Worm (Caenorhabditis elegans) whole organism, late embryonic: ENCODE measurements around the gene ZK970.8.

Experiments
- C08G9.2 ChIP-seq: sonication (generic microtip); optimal IDR thresholded peaks from 2 replicates; lab custom pipeline; 2016; ENCODE audit warnings: mild to moderate bottlenecking, missing genetic modification characterization, moderate library complexity, missing compliant biosample characterization
- F13H6.1 ChIP-seq: sonication (generic microtip); optimal IDR thresholded peaks from 2 replicates; lab custom pipeline; 2016; ENCODE audit warnings: missing genetic modification characterization, missing compliant biosample characterization
- K02D7.2 ChIP-seq: sonication (generic microtip); optimal IDR thresholded peaks from 2 replicates; lab custom pipeline; 2017; ENCODE audit warnings: mild to moderate bottlenecking, missing genetic modification characterization, missing compliant biosample characterization
- T23F11.4 ChIP-seq: fragments of 200-800 bp; sonication (Bioruptor generic); optimal IDR thresholded peaks from 2 replicates; lab custom pipeline; 2018; ENCODE audit warnings: mild to moderate bottlenecking, missing genetic modification characterization, missing compliant biosample characterization
- ceh-14 ChIP-seq: sonication (generic microtip); optimal IDR thresholded peaks from 2 replicates; lab custom pipeline; 2016; ENCODE audit warnings: missing genotype, missing genetic modification characterization, missing compliant biosample characterization
- ceh-22 ChIP-seq: sonication (generic microtip); optimal IDR thresholded peaks from 2 replicates; lab custom pipeline; 2017; ENCODE audit warnings: missing biosample characterization, missing genetic modification characterization
- ceh-24 ChIP-seq: sonication (generic microtip); optimal IDR thresholded peaks from 2 replicates; lab custom pipeline; 2016; ENCODE audit warnings: mild to moderate bottlenecking, missing genetic modification characterization, missing compliant biosample characterization
- ceh-31 ChIP-seq: sonication (generic microtip); optimal IDR thresholded peaks from 2 replicates; lab custom pipeline; 2016; ENCODE audit warnings: missing genetic modification characterization, missing compliant biosample characterization
- ceh-9 ChIP-seq: sonication (generic microtip); optimal IDR thresholded peaks from 2 replicates; lab custom pipeline; 2016; ENCODE audit warnings: mild to moderate bottlenecking, missing genetic modification characterization, inconsistent platforms, missing compliant biosample characterization
- che-1 ChIP-seq: sonication (generic microtip); optimal IDR thresholded peaks from 2 replicates; lab custom pipeline; 2016; ENCODE audit warnings: mild to moderate bottlenecking, missing genetic modification characterization, missing compliant biosample characterization
- dve-1 ChIP-seq: sonication (generic microtip); optimal IDR thresholded peaks from 2 replicates; lab custom pipeline; 2017; ENCODE audit warnings: antibody characterized with exemption, mild to moderate bottlenecking, missing genetic modification characterization, missing compliant biosample characterization
- elt-2 ChIP-seq: sonication (generic microtip); optimal IDR thresholded peaks from 2 replicates; lab custom pipeline; 2016; ENCODE audit warnings: missing genetic modification reagents, missing genetic modification characterization, missing compliant biosample characterization
- eyg-1 ChIP-seq: sonication (generic microtip); optimal IDR thresholded peaks from 2 replicates; lab custom pipeline; 2016; ENCODE audit warnings: missing genotype, missing genetic modification characterization, missing compliant biosample characterization
- fkh-10 ChIP-seq: fragments of 150-350 bp; optimal IDR thresholded peaks from 2 replicates; lab custom pipeline; 2014; ENCODE audit warnings: missing biosample characterization, missing genetic modification reagents, missing genetic modification characterization
- hlh-15 ChIP-seq: sonication (generic microtip); optimal IDR thresholded peaks from 2 replicates; lab custom pipeline; 2016; ENCODE audit warnings: missing genetic modification characterization, missing compliant biosample characterization
- madf-2 ChIP-seq: sonication (generic microtip); optimal IDR thresholded peaks from 2 replicates; lab custom pipeline; 2017; ENCODE audit warnings: missing genetic modification characterization, missing compliant biosample characterization
- mec-3 ChIP-seq: sonication (generic microtip); optimal IDR thresholded peaks from 2 replicates; lab custom pipeline; 2016; ENCODE audit warnings: borderline replicate concordance, missing genetic modification characterization, missing compliant biosample characterization
- nhr-11 ChIP-seq: fragments of 150-350 bp; optimal IDR thresholded peaks from 2 replicates; lab custom pipeline; 2014; ENCODE audit warnings: missing biosample characterization, missing genetic modification characterization
- nhr-232 ChIP-seq: sonication (generic microtip); optimal IDR thresholded peaks from 2 replicates; lab custom pipeline; 2016; ENCODE audit warnings: missing genetic modification characterization, missing compliant biosample characterization
- odd-2 ChIP-seq: sonication (generic microtip); optimal IDR thresholded peaks from 2 replicates; lab custom pipeline; 2017; ENCODE audit warnings: antibody characterized with exemption, mild to moderate bottlenecking, missing genetic modification characterization, missing compliant biosample characterization
- pag-3 ChIP-seq: sonication (generic microtip); optimal IDR thresholded peaks from 2 replicates; lab custom pipeline; 2016; ENCODE audit warnings: missing compliant biosample characterization, missing genetic modification characterization, borderline replicate concordance
- pax-1 ChIP-seq: fragments of 150-350 bp; optimal IDR thresholded peaks from 2 replicates; lab custom pipeline; 2014; ENCODE audit warnings: missing biosample characterization, missing genetic modification characterization
- pha-2 ChIP-seq: sonication (generic microtip); optimal IDR thresholded peaks from 2 replicates; lab custom pipeline; 2017; ENCODE audit warnings: mild to moderate bottlenecking, missing genetic modification characterization, missing compliant biosample characterization
- pha-4 ChIP-seq: fragments of 150-350 bp; optimal IDR thresholded peaks from 2 replicates; lab custom pipeline; 2018; ENCODE audit warnings: missing biosample characterization, missing genetic modification reagents, missing genetic modification characterization
- pros-1 ChIP-seq: fragments of 150-350 bp; optimal IDR thresholded peaks from 2 replicates; lab custom pipeline; 2014; ENCODE audit warnings: missing biosample characterization, missing genetic modification reagents, missing genetic modification characterization
- rnt-1 ChIP-seq: sonication (generic microtip); optimal IDR thresholded peaks from 2 replicates; lab custom pipeline; 2016; ENCODE audit warnings: missing genetic modification characterization, missing compliant biosample characterization
- sox-2 ChIP-seq: fragments of 200-800 bp; sonication (Bioruptor generic); IDR thresholded peaks from 2 replicates; pipeline ENCODE4 v1.3.6; 2022; ENCODE audit warnings: missing genetic modification reagents, missing genetic modification characterization, missing compliant biosample characterization
- sox-4 ChIP-seq: sonication (generic microtip); optimal IDR thresholded peaks from 2 replicates; lab custom pipeline; 2017; ENCODE audit warnings: mild to moderate bottlenecking, missing genetic modification characterization, inconsistent platforms, missing compliant biosample characterization
- syd-9 ChIP-seq: sonication (generic microtip); optimal IDR thresholded peaks from 2 replicates; lab custom pipeline; 2016; ENCODE audit warnings: mild to moderate bottlenecking, missing genetic modification characterization, moderate library complexity, missing compliant biosample characterization
- tbx-7 ChIP-seq: sonication (generic microtip); optimal IDR thresholded peaks from 2 replicates; lab custom pipeline; 2016; ENCODE audit warnings: missing genotype, missing genetic modification characterization, missing compliant biosample characterization
- ttx-3 ChIP-seq: sonication (generic microtip); optimal IDR thresholded peaks from 2 replicates; lab custom pipeline; 2016; ENCODE audit warnings: missing genetic modification reagents, missing genetic modification characterization, missing compliant biosample characterization
- unc-3 ChIP-seq, 2 experiments: fragments of 200-800 bp in 1 of 2; sonication (Bioruptor generic) in 1 of 2; sonication (generic microtip) in 1 of 2; conservative IDR thresholded peaks in 1 of 2; optimal IDR thresholded peaks in 1 of 2; 2 replicates each; pipeline versions ENCODE4 v1.3.6 to Lab custom; 2016 to 2022; ENCODE audit warnings: missing compliant biosample characterization in 2 of 2, missing genetic modification characterization in 2 of 2, missing genetic modification reagents in 1 of 2
- unc-42 ChIP-seq: sonication (generic microtip); optimal IDR thresholded peaks from 2 replicates; lab custom pipeline; 2016; ENCODE audit warnings: missing genotype, missing genetic modification characterization, missing compliant biosample characterization
- unc-86 ChIP-seq: sonication (generic microtip); optimal IDR thresholded peaks from 2 replicates; lab custom pipeline; 2016; ENCODE audit warnings: missing genetic modification characterization, missing compliant biosample characterization
- ztf-16 ChIP-seq: sonication (generic microtip); optimal IDR thresholded peaks from 2 replicates; lab custom pipeline; 2017; ENCODE audit warnings: missing genetic modification characterization, missing compliant biosample characterization

Gene ZK970.8

DNA sequence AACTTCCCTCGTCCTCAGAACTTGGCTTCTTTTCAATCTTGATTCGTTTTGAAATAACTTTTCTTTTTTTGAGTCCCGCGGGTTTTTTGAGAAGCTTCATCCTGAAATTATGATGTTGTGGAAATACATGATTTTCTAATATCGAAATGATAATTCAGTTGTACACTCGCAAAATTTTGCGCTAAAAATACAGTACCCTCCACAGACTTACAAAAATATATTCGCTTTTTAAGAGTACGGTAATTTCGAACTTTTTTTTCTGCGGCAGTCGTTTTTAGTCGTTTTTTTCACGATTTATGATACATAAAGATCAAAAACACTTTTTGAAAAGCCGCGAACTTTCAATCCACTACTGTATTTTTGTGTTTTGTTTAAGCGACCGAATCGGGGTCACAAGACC lies 35.6 kb downstream of the ZK970.8 start, which contains the start of gene pro-2:
Gene pro-2, minus strand, starts transcription at position 101 of the 400 bp plus-strand sequence.
- TF ChIP-seq ttx-3 (tag; lab: Kevin White, UChicago): no peak
- TF ChIP-seq ceh-9 (tag; lab: Kevin White, UChicago): no peak
- no peak for TF ChIP-seq sox-2 (GFP tag; lab: Robert Waterston, UW)
- no peak for TF ChIP-seq ceh-24 (tag; lab: Kevin White, UChicago)
- TF ChIP-seq hlh-15: no peak
- no peak for TF ChIP-seq K02D7.2 (tag; lab: Kevin White, UChicago)
- no peak for TF ChIP-seq tbx-7 (tag; lab: Kevin White, UChicago)
- TF ChIP-seq pax-1 (tag; lab: Kevin White, UChicago): no peak
- no peak for TF ChIP-seq ztf-16 (tag; lab: Kevin White, UChicago)
- TF ChIP-seq ceh-31 (tag; lab: Kevin White, UChicago): no peak
- TF ChIP-seq, all 69 proteins: peak for 0

DNA sequence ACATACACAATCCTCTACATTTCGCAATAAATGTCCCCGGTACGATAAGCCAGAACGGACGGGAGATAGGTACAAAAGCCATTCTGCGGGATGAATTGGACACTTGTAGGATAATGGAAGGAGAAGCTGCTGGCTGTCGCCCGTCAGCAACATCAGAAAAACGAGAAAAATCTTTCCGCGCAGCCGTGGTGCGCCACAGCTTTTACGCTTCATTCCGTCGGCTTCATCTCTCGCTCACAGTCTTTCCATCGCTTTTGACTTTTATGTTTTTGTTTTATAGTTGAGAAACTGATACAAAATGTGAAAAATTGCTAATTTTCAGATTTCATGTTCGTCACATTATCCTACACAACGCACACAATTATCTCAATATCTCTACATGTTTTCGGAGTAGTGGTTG lies 36.6 kb downstream of the ZK970.8 start, which contains the start of gene C07E3.10:
Gene C07E3.10, plus strand, starts transcription at position 301 of the 400 bp plus-strand sequence.
- TF ChIP-seq ceh-22 (tag; lab: Kevin White, UChicago) (no peak), unc-42 (tag; lab: Kevin White, UChicago) (no peak), eyg-1 (tag; lab: Kevin White, UChicago) (no peak), fkh-10 (GFP tag; lab: Kevin White, UChicago) (no peak), F13H6.1 (tag; lab: Kevin White, UChicago) (no peak), nhr-232 (no peak), C08G9.2 (tag; lab: Kevin White, UChicago) (no peak)

DNA sequence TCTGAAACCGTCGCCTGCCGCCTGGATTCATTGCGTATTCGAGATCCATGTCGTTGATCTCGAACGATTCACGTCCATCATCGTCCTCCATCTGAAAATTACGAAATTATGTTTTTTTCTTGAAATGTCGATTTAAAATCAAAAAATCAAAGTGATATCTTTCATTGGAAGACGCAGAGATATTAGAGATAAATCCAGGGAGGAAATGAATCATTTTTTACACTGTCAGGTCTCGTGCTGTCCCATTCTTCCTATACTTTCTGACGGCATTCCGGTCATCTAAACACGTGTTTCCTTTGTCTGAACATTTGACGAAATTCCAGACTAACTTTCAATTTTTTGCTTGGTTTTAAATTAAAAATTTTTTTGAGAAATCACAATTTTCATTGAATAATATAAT lies 40.5 kb downstream of the ZK970.8 start, which contains the start of gene stip-1:
Gene stip-1, minus strand, starts transcription at position 98 of the 400 bp plus-strand sequence.
- TF ChIP-seq pag-3 (tag; lab: Kevin White, UChicago) (no peak), sox-2 (GFP tag; lab: Robert Waterston, UW) (no peak), syd-9 (tag; lab: Kevin White, UChicago) (no peak), dve-1 (no peak), tbx-7 (tag; lab: Kevin White, UChicago) (no peak)

DNA sequence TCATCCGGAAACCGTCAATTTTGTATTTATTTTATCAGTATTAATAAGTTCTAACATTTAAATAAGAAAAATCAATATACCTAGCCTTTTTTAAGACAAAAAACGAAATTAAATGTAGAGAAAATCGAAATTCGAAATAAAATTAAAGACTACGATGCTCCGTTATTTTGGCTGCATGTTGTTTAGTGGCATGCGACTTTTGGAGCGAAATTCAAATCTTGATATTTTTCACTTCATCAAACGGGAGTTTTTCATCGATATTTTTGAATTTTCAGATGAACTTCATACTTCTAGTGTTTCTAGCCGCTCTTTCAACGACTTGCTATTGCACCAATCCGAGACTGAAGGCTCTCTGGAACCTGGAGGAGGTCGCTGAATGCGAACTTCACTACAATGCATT lies 41.0 kb downstream of the ZK970.8 start, which contains the start of gene C07E3.9:
Gene C07E3.9, plus strand, starts transcription at position 270 of the 400 bp plus-strand sequence.
- no peak for TF ChIP-seq madf-2 (tag; lab: Kevin White, UChicago)
- TF ChIP-seq unc-42 (tag; lab: Kevin White, UChicago): peak; percentile 66

DNA sequence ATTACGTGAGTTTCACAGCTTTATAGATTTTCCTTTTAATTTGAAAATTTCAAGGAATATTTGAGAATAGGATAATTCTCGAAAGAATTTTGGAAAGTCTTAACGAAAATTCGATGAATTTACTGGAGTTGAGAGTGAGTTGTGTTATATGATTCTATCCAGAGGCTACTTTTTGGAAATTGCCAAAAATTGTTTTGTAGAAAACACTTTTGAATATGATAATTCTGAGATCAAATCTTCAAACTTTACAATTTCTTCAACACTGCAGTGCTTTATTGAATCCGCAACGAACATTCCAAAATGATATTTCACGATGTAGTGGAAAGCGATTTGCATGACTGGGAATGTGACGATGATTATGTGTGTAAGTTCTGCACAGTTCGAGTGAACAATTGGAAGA lies 42.5 kb downstream of the ZK970.8 start, which contains the start of gene C07E3.8:
Gene C07E3.8, plus strand, starts transcription at position 301 of the 400 bp plus-strand sequence.
- no peak for TF ChIP-seq tbx-7 (tag; lab: Kevin White, UChicago)
- no peak for TF ChIP-seq eyg-1 (tag; lab: Kevin White, UChicago)
- TF ChIP-seq sox-2 (GFP tag; lab: Robert Waterston, UW): no peak
- TF ChIP-seq ceh-14: no peak
- TF ChIP-seq elt-2 (tag; lab: Kevin White, UChicago): no peak
- no peak for TF ChIP-seq che-1 (tag; lab: Kevin White, UChicago)
- no peak for TF ChIP-seq pha-4
- no peak for TF ChIP-seq pha-2 (tag; lab: Kevin White, UChicago)
- TF ChIP-seq odd-2 (tag; lab: Kevin White, UChicago): no peak
- no peak for TF ChIP-seq nhr-11 (tag; lab: Kevin White, UChicago)
- no peak for TF ChIP-seq T23F11.4 (GFP tag; lab: Kevin White, UChicago)
- no peak for TF ChIP-seq pros-1 (tag; lab: Kevin White, UChicago)
- no peak for TF ChIP-seq rnt-1 (tag; lab: Kevin White, UChicago)
- no peak for TF ChIP-seq unc-3 (GFP tag; conservative IDR thresholded peaks at IDR 0.05; lab: Robert Waterston, UW)
- TF ChIP-seq unc-3 (tag; optimal IDR thresholded peaks at IDR 0.05; lab: Kevin White, UChicago): no peak
- TF ChIP-seq unc-86: no peak
- TF ChIP-seq sox-4 (tag; lab: Kevin White, UChicago): no peak
- TF ChIP-seq mec-3 (tag; lab: Kevin White, UChicago): no peak
- TF ChIP-seq, all 69 proteins: peak for 0
